Worm (Caenorhabditis elegans) whole organism, L3 larva: Measurements from ENCODE around the gene T22D1.3.

Experiments used
- R02D3.7 ChIP-seq: fragments of 150-350 bp; optimal IDR thresholded peaks from 2 replicates; lab custom pipeline; 2014; ENCODE audit warnings: missing biosample characterization, missing genetic modification characterization
- ZK546.5 ChIP-seq: sonication (generic microtip); optimal IDR thresholded peaks from 2 replicates; lab custom pipeline; 2017; ENCODE audit warnings: missing biosample characterization, missing genetic modification characterization
- aly-2 ChIP-seq: fragments of 150-350 bp; optimal IDR thresholded peaks from 2 replicates; lab custom pipeline; 2014; ENCODE audit warnings: missing biosample characterization, missing genetic modification characterization
- ama-1 ChIP-seq: fragments of 150-350 bp; optimal IDR thresholded peaks from 2 replicates; lab custom pipeline; 2018
- ceh-16 ChIP-seq: sonication (generic microtip); optimal IDR thresholded peaks from 2 replicates; lab custom pipeline; 2017; ENCODE audit warnings: missing biosample characterization, missing genetic modification characterization
- ceh-28 ChIP-seq: fragments of 150-350 bp; optimal IDR thresholded peaks from 2 replicates; lab custom pipeline; 2014; ENCODE audit warnings: missing biosample characterization, missing genetic modification reagents, missing genetic modification characterization
- ceh-82 ChIP-seq: fragments of 150-350 bp; optimal IDR thresholded peaks from 2 replicates; lab custom pipeline; 2014; ENCODE audit warnings: missing biosample characterization, missing genetic modification characterization
- ceh-9 ChIP-seq: sonication (generic microtip); optimal IDR thresholded peaks from 2 replicates; lab custom pipeline; 2018; ENCODE audit warnings: missing biosample characterization, missing genetic modification characterization
- daf-12 ChIP-seq: fragments of 150-350 bp; optimal IDR thresholded peaks from 2 replicates; lab custom pipeline; 2014; ENCODE audit warnings: missing biosample characterization, missing genetic modification reagents, missing genetic modification characterization
- egl-5 ChIP-seq: fragments of 150-350 bp; optimal IDR thresholded peaks from 2 replicates; lab custom pipeline; 2017; ENCODE audit warnings: missing biosample characterization, missing genetic modification reagents, missing genetic modification characterization, inconsistent platforms
- elt-1 ChIP-seq: fragments of 150-350 bp; optimal IDR thresholded peaks from 2 replicates; lab custom pipeline; 2014; ENCODE audit warnings: missing biosample characterization, missing genetic modification characterization
- elt-2 ChIP-seq: sonication (generic microtip); optimal IDR thresholded peaks from 2 replicates; lab custom pipeline; 2016; ENCODE audit warnings: missing genetic modification reagents, mild to moderate bottlenecking, missing genetic modification characterization, missing compliant biosample characterization
- elt-3 ChIP-seq, 3 experiments: fragments of 150-350 bp in 1 of 3; sonication (generic microtip) in 2 of 3; optimal IDR thresholded peaks; 2 replicates in 2 of 3; 4 replicates in 1 of 3; lab custom pipeline; 2014 to 2017; ENCODE audit warnings: missing biosample characterization in 3 of 3, missing genetic modification characterization in 3 of 3
- fkh-10 ChIP-seq: sonication (generic microtip); optimal IDR thresholded peaks from 2 replicates; lab custom pipeline; 2017; ENCODE audit warnings: missing biosample characterization, missing genetic modification reagents, missing genetic modification characterization
- fkh-2 ChIP-seq: fragments of 150-350 bp; optimal IDR thresholded peaks from 2 replicates; lab custom pipeline; 2014; ENCODE audit warnings: missing biosample characterization, missing genetic modification reagents, missing genetic modification characterization
- fos-1 ChIP-seq: fragments of 150-350 bp; optimal IDR thresholded peaks from 2 replicates; lab custom pipeline; 2014; ENCODE audit warnings: missing biosample characterization, missing genetic modification characterization
- jun-1 ChIP-seq: fragments of 150-350 bp; optimal IDR thresholded peaks from 2 replicates; lab custom pipeline; 2014; ENCODE audit warnings: missing biosample characterization, missing genetic modification reagents, missing genetic modification characterization
- lin-15B ChIP-seq: fragments of 150-350 bp; optimal IDR thresholded peaks from 2 replicates; lab custom pipeline; 2014; ENCODE audit warnings: missing biosample characterization, missing genetic modification characterization
- lin-39 ChIP-seq: fragments of 150-350 bp; optimal IDR thresholded peaks from 2 replicates; lab custom pipeline; 2018; ENCODE audit warnings: missing biosample characterization, missing genetic modification reagents, missing genetic modification characterization
- lsy-12 ChIP-seq: sonication (generic microtip); optimal IDR thresholded peaks from 2 replicates; lab custom pipeline; 2016; ENCODE audit warnings: mild to moderate bottlenecking, missing genetic modification characterization, missing compliant biosample characterization
- mdl-1 ChIP-seq: fragments of 150-350 bp; optimal IDR thresholded peaks from 2 replicates; lab custom pipeline; 2014; ENCODE audit warnings: missing biosample characterization, missing genetic modification characterization
- mml-1 ChIP-seq: fragments of 150-350 bp; sonication (generic microtip); optimal IDR thresholded peaks from 3 replicates; lab custom pipeline; 2014; ENCODE audit warnings: missing biosample characterization, missing genetic modification characterization
- nfya-1 ChIP-seq: sonication (generic microtip); optimal IDR thresholded peaks from 2 replicates; lab custom pipeline; 2017; ENCODE audit warnings: missing genetic modification characterization, mild to moderate bottlenecking, missing compliant biosample characterization, antibody characterized with exemption, moderate library complexity; ENCODE audit not compliant: insufficient read depth
- nhr-11 ChIP-seq: fragments of 150-350 bp; optimal IDR thresholded peaks from 2 replicates; lab custom pipeline; 2014; ENCODE audit warnings: missing biosample characterization, missing genetic modification characterization
- nhr-237 ChIP-seq: fragments of 150-350 bp; optimal IDR thresholded peaks from 2 replicates; lab custom pipeline; 2014; ENCODE audit warnings: missing biosample characterization, missing genetic modification characterization
- nhr-25 ChIP-seq: sonication (generic microtip); optimal IDR thresholded peaks from 2 replicates; lab custom pipeline; 2017; ENCODE audit warnings: missing biosample characterization, missing genetic modification characterization
- nhr-43 ChIP-seq: sonication (generic microtip); optimal IDR thresholded peaks from 2 replicates; lab custom pipeline; 2016; ENCODE audit warnings: mild to moderate bottlenecking, missing genetic modification characterization, missing compliant biosample characterization; ENCODE audit not compliant: poor library complexity, severe bottlenecking
- nhr-67 ChIP-seq: fragments of 150-350 bp; optimal IDR thresholded peaks from 2 replicates; lab custom pipeline; 2014; ENCODE audit warnings: missing biosample characterization, missing genetic modification characterization
- nhr-76 ChIP-seq: fragments of 150-350 bp; sonication (generic microtip); optimal IDR thresholded peaks from 5 replicates; lab custom pipeline; 2014; ENCODE audit warnings: missing biosample characterization, missing genetic modification characterization
- pha-4 ChIP-seq: fragments of 150-350 bp; optimal IDR thresholded peaks from 2 replicates; lab custom pipeline; 2014; ENCODE audit warnings: missing biosample characterization, missing genetic modification reagents, missing genetic modification characterization
- pqm-1 ChIP-seq: fragments of 150-350 bp; optimal IDR thresholded peaks from 2 replicates; lab custom pipeline; 2017; ENCODE audit warnings: missing biosample characterization, missing genetic modification characterization, inconsistent platforms
- sea-2 ChIP-seq: fragments of 150-350 bp; sonication (generic microtip); optimal IDR thresholded peaks from 4 replicates; lab custom pipeline; 2014; ENCODE audit warnings: missing biosample characterization, missing genetic modification reagents, missing genetic modification characterization
- skn-1 ChIP-seq: fragments of 150-350 bp; optimal IDR thresholded peaks from 2 replicates; lab custom pipeline; 2014; ENCODE audit warnings: missing biosample characterization, missing genetic modification characterization
- snpc-4 ChIP-seq: fragments of 150-350 bp; optimal IDR thresholded peaks from 2 replicates; lab custom pipeline; 2014; ENCODE audit warnings: missing biosample characterization, missing genetic modification characterization
- tbx-2 ChIP-seq: sonication (generic microtip); optimal IDR thresholded peaks from 2 replicates; lab custom pipeline; 2016; ENCODE audit warnings: mild to moderate bottlenecking, missing genetic modification characterization, missing compliant biosample characterization
- unc-39 ChIP-seq: sonication (generic microtip); optimal IDR thresholded peaks from 4 replicates; lab custom pipeline; 2017; ENCODE audit warnings: missing biosample characterization, missing genetic modification characterization
- unc-62 ChIP-seq: fragments of 150-350 bp; sonication (generic microtip); optimal IDR thresholded peaks from 4 replicates; lab custom pipeline; 2014; ENCODE audit warnings: missing biosample characterization, missing genetic modification reagents, missing genetic modification characterization
- zag-1 ChIP-seq: fragments of 150-350 bp; optimal IDR thresholded peaks from 2 replicates; lab custom pipeline; 2014; ENCODE audit warnings: missing biosample characterization, missing genetic modification characterization
- ztf-11 ChIP-seq: fragments of 150-350 bp; optimal IDR thresholded peaks from 2 replicates; lab custom pipeline; 2014; ENCODE audit warnings: missing biosample characterization, missing genetic modification characterization
- ztf-4 ChIP-seq: fragments of 150-350 bp; optimal IDR thresholded peaks from 2 replicates; lab custom pipeline; 2014; ENCODE audit warnings: missing biosample characterization, missing genetic modification characterization

The T22D1.3 gene

DNA sequence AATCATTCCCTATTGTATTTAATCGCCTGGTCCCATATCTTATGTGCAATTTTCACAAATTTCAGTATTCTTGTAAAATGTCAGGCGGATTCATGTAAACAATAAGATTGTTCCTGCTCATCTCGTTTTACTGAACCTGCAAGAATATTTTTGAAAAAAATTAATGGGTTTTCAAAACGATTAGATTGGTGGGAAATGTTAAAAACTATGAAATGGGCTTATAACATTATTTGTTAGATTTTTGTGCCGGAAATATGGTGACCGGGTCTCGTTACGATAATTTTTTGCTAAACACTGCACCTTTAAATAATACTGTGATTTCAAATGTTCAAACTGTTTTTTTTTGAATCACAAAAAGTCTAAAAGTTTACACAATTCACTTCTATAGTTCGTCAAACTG, 7.9 kb upstream of the T22D1.3 start:
- TF ChIP-seq pqm-1 (tag; lab: Kevin White, UChicago), result no peak
- no peak for TF ChIP-seq lin-39 (tag; lab: Kevin White, UChicago)
- TF ChIP-seq jun-1 (tag; lab: Kevin White, UChicago), result no peak
- TF ChIP-seq pha-4, result no peak
- no peak for TF ChIP-seq tbx-2 (tag; lab: Kevin White, UChicago)
- no peak for TF ChIP-seq ceh-82 (tag; lab: Kevin White, UChicago)
- TF ChIP-seq unc-39 (tag; lab: Kevin White, UChicago), result no peak
- TF ChIP-seq ama-1 (lab: Kevin White, UChicago), result no peak
- no peak for TF ChIP-seq nhr-11 (tag; lab: Kevin White, UChicago)
- TF ChIP-seq nhr-25, result no peak
- TF ChIP-seq R02D3.7 (tag; lab: Kevin White, UChicago), result no peak
- no peak for TF ChIP-seq ztf-4 (tag; lab: Kevin White, UChicago)
- TF ChIP-seq nfya-1 (tag; lab: Kevin White, UChicago), result no peak
- TF ChIP-seq skn-1 (tag; lab: Kevin White, UChicago), result no peak

DNA sequence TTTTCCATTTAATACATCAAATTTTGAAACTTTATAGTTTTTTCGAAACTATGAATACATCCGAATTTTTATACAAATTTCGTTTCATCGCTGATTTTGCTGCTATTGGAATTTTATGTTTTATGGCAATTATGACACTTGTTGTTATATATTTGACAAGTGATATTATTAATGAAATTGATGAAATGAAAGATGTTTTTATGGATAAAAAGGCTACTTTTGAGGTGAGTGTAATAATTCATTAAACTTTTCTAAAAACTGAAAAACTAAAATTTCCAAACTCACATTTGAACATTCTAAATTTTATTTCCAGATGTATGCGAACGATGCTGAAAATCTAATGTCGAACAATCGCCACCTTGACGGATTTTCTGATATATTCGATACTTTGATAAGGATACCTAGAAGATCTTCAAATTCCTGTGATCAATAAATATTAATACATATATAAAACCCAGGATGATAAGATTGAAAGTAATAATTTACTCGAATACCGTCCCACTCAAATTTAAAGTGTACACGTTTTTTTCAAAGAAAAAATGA, 7.3 kb upstream of the T22D1.3 start, which contains the start of the genes T22D1.17 and T22D1.8:
Gene T22D1.17 (plus strand): TSS at position 51 of the 543 bp plus-strand sequence.
Gene T22D1.8 (minus strand): TSS at position 402 of the 543 bp plus-strand sequence.
- TF ChIP-seq aly-2 (tag; lab: Kevin White, UChicago), result peak; percentile 48
- TF ChIP-seq ztf-11 (tag; lab: Kevin White, UChicago), result no peak
- TF ChIP-seq ceh-28 (tag; lab: Kevin White, UChicago), result peak; percentile 11
- TF ChIP-seq nhr-43 (tag; lab: Kevin White, UChicago), result no peak
- TF ChIP-seq, all 47 proteins: peak for 2

DNA sequence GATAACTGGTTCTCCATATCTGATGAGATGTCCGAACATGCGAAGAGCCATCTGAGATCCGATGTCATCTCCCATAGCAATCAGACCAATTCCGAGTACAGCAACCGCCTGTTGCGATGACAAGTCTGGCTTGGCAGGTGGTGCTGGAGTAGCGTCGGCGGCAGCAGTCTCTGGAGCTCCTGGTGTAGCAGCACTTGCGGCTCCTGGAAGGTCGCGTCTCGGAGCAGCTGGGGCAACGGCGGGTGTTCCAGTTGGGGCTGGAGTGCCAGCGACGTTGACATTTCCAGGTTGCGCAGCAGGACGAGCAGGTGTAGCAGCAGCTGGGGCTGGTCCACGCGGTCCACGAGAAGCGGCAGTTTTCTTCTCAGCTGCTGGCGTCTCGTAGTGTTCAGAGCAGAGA, 5.9 kb upstream of the T22D1.3 start:
- TF ChIP-seq elt-2 (tag; lab: Kevin White, UChicago) (no peak), elt-1 (tag; lab: Kevin White, UChicago) (no peak), nhr-67 (tag; lab: Kevin White, UChicago) (no peak), tbx-2 (tag; lab: Kevin White, UChicago) (no peak), ztf-11 (tag; lab: Kevin White, UChicago) (no peak), nhr-11 (tag; lab: Kevin White, UChicago) (no peak), ZK546.5 (tag; lab: Kevin White, UChicago) (no peak), aly-2 (tag; lab: Kevin White, UChicago) (no peak), mdl-1 (tag; lab: Kevin White, UChicago) (no peak), elt-3 (tag; optimal IDR thresholded peaks at IDR 0.05; lab: Kevin White, UChicago) (no peak), ceh-9 (tag; lab: Kevin White, UChicago) (no peak), fkh-10 (no peak), lsy-12 (no peak), sea-2 (GFP tag; lab: Kevin White, UChicago) (no peak), nhr-43 (tag; lab: Kevin White, UChicago) (no peak), skn-1 (tag; lab: Kevin White, UChicago) (no peak), pqm-1 (tag; lab: Kevin White, UChicago) (no peak), zag-1 (no peak), fkh-2 (tag; lab: Kevin White, UChicago) (no peak)

DNA sequence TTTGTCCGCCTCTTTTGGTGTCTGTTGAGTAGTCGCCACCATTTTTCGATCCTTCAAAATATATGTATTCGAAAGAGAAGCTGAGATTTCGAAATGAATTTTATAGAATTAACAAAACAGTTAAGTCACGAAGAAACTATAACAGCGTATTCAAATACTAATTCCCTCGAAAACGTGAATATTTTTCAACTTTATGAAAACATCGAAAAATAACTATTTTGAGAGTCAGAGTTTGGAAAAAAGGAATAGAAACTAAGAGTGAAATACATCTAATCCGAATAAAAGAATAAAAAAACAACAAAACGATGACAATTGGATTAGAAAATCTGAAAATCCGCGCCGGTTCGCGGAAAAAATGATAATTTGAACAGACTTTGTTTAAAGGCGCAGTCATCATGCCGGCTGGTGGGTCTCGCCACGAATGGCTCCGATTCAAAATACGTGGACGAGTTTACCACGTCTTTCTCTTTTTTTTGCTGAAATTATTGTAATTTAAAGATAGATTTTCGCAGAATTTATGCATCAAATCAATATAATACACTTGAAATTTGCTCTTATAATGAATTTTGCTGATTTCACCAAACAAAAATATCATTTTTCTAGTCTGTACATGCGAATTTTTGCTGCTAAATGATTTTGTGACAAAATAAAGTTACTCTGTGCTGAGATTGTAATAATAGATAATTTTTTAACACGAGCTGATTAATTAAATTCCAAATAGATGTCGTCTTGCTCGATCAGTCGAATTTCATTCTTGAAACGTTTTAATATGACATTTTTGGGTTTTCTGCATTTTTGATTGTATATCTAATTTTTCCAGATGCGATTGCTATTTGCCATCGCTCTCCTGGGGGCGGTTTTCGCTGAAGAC, 3.2 kb upstream of the T22D1.3 start, which contains the start of the genes rpn-1 and ribo-1:
Gene rpn-1 (minus strand): TSS at position 51 of the 871 bp plus-strand sequence.
Gene ribo-1 (plus strand): TSS at position 821 of the 871 bp plus-strand sequence.
- TF ChIP-seq ceh-28 (tag; lab: Kevin White, UChicago) (no peak), aly-2 (tag; lab: Kevin White, UChicago) (no peak), sea-2 (GFP tag; lab: Kevin White, UChicago) (no peak), mml-1 (no peak), zag-1 (no peak), ceh-9 (tag; lab: Kevin White, UChicago) (no peak), ztf-11 (tag; lab: Kevin White, UChicago) (no peak), snpc-4 (tag; lab: Kevin White, UChicago) (peak; percentile 17), nhr-67 (tag; lab: Kevin White, UChicago) (no peak), nhr-76 (no peak), mdl-1 (tag; lab: Kevin White, UChicago) (no peak), elt-2 (tag; lab: Kevin White, UChicago) (peak; percentile 15), R02D3.7 (tag; lab: Kevin White, UChicago) (no peak), lin-15B (tag; lab: Kevin White, UChicago) (peak; percentile 55), elt-1 (tag; lab: Kevin White, UChicago) (no peak), ama-1 (lab: Kevin White, UChicago) (peak; percentile 2), fos-1 (tag; lab: Kevin White, UChicago) (no peak), ceh-16 (tag; lab: Kevin White, UChicago) (no peak), nhr-25 (no peak), unc-39 (tag; lab: Kevin White, UChicago) (no peak), unc-62 (GFP tag; lab: Kevin White, UChicago) (no peak), ztf-4 (tag; lab: Kevin White, UChicago) (no peak), daf-12 (tag; lab: Kevin White, UChicago) (no peak), nhr-43 (tag; lab: Kevin White, UChicago) (no peak), egl-5 (tag; lab: Kevin White, UChicago) (peak; percentile 39), lin-39 (tag; lab: Kevin White, UChicago) (peak; percentile 65), lsy-12 (no peak), nfya-1 (tag; lab: Kevin White, UChicago) (peak; percentile 68), nhr-237 (tag; lab: Kevin White, UChicago) (no peak)
